Worm (Caenorhabditis elegans): Measurements from ENCODE around the gene swt-3.
A peak's percentile ranks its signal among the peaks of the same experiment; 100 is the strongest.

swt-3 gene

DNA sequence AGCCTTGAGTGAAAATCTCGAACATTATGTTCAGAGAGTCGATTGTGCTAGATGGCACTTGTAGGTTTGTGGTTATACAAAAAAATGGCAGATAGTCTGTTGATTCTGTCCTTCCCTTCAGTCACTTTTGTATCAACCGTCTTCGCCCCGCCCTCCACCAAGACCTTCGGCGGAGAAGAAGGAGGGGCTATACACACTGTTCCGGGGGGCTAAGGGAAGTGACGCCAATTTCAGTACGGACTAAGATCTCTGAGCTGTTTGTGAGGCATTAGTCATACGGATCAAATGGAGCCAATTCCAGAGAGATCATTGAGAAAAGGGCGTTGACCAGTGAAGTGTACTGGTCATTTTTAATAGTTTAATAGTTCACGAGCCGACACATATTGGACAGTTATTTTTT, at the start of gene swt-3:
Gene swt-3 (minus strand): TSS at position 101 of the 400 bp plus-strand sequence.
- peak; percentile 44 for TF ChIP-seq aha-1 (tag)
- no peak for TF ChIP-seq mdl-1 (tag; optimal IDR thresholded peaks at IDR 0.05)
- no peak for TF ChIP-seq zfp-3 (GFP tag; conservative IDR thresholded peaks at IDR 0.05)
- peak; percentile 64; the same call in 1 of the 2 replicates for TF ChIP-seq mxl-2 (GFP tag; conservative IDR thresholded peaks at IDR 0.05)
- TF ChIP-seq unc-62 (GFP tag; optimal IDR thresholded peaks at IDR 0.05 in 1 of 2), result peak in 1 of 2 experiments; percentile 42
- TF ChIP-seq unc-62 (tag; optimal IDR thresholded peaks at IDR 0.05), result no peak

DNA sequence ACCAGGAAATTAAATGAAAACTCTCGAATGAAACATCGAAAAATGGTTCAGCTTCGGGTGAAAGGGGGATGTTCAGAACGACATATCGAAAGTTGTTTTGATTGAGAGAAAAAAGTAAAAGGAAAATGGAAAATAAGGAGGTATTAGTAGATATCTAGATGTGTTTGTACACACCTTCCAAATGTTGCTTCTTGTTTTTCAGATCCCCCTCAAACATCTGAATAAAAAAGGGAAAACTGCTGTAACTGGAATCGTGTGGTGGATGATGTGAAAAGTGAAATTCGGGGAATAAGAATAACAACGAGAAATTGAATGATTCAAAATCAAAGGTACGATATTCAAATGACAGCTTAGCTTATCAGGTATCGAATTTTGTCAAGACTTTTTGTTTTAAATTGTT, 47.6 kb upstream of the swt-3 start, which contains the start of gene npax-3:
Gene npax-3 (minus strand): TSS at position 101 of the 400 bp plus-strand sequence.
- TF ChIP-seq mep-1 (tag; optimal IDR thresholded peaks at IDR 0.05), result no peak
- TF ChIP-seq ceh-44 (GFP tag; IDR thresholded peaks at IDR 0.05), result no peak
- TF ChIP-seq pqm-1 (tag; optimal IDR thresholded peaks at IDR 0.05), result no peak
- TF ChIP-seq F26F4.8 (GFP tag; conservative IDR thresholded peaks at IDR 0.05), result no peak
- TF ChIP-seq nhr-237 (tag; optimal IDR thresholded peaks at IDR 0.05), result no peak
- TF ChIP-seq hmg-1.1 (GFP tag; IDR thresholded peaks at IDR 0.05), result no peak
- TF ChIP-seq ZK546.5 (tag; optimal IDR thresholded peaks at IDR 0.05), result no peak
- TF ChIP-seq cey-2 (tag; optimal IDR thresholded peaks at IDR 0.05; ENCODE audit: borderline replicate concordance, insufficient read depth), result no peak
- TF ChIP-seq fkh-10 (GFP tag; optimal IDR thresholded peaks at IDR 0.05), result no peak

DNA sequence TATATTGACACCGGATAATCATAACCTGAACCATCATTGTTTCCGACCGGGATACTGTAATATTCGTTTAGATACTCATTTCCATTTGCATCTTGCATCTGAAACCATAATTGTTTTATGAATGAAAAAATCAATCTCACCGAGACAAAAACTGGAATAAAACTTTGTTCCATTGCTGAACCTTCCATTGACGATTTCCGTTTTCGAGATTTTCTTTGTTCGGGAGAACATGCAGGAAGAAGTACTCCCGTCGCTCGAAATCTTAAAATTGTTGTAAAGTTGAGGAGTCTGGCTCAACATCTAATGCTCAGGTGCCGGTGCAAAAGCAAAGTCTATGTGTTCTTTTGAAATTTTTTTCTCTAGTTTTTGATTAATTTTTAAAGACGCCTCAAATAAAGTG, 45.5 kb upstream of the swt-3 start:
- TF ChIP-seq F37D6.2 (tag; optimal IDR thresholded peaks at IDR 0.05), result no peak
- TF ChIP-seq spr-1 (tag; optimal IDR thresholded peaks at IDR 0.05), result no peak
- TF ChIP-seq ztf-7 (tag; optimal IDR thresholded peaks at IDR 0.05), result no peak
- TF ChIP-seq nhr-111 (GFP tag; optimal IDR thresholded peaks at IDR 0.05), result no peak
- TF ChIP-seq lin-1 (GFP tag; IDR thresholded peaks at IDR 0.05), result no peak
- TF ChIP-seq ceh-28 (tag; optimal IDR thresholded peaks at IDR 0.05), result no peak
- peak; percentile 7; the same call in 1 of the 2 replicates for TF ChIP-seq dmd-6 (GFP tag; IDR thresholded peaks at IDR 0.05)
- no peak for TF ChIP-seq sdz-12 (GFP tag; optimal IDR thresholded peaks at IDR 0.05)
- TF ChIP-seq arid-1 (GFP tag; conservative IDR thresholded peaks at IDR 0.05), result no peak
- peak; percentile 41; the same call in 1 of the 2 replicates for TF ChIP-seq T26A8.4 (GFP tag; IDR thresholded peaks at IDR 0.05)
- TF ChIP-seq ceh-32 (tag; optimal IDR thresholded peaks at IDR 0.05; ENCODE audit: poor library complexity), result no peak
- no peak for TF ChIP-seq nhr-237 (tag; optimal IDR thresholded peaks at IDR 0.05)
- no peak for TF ChIP-seq mxl-3 (GFP tag; optimal IDR thresholded peaks at IDR 0.05)

DNA sequence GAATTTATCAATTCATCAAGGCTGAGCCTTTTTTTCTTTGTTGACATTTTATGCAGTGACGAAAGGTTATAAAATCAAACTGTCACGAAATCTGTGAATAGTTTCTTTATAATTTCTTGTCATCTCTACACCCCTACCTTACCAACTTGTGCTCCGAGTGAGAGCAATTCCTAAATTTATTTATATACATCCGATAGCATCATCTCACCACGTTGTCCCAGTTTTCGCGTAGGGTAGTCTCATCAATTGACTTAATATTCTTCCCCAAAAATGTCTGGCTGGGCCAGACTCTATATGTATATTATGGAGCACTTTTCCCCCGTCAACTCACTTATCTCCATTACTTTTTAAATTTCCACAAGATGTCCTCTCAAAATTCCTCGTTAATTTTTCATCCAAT, 44.9 kb upstream of the swt-3 start:
- TF ChIP-seq mdt-29 (GFP tag; IDR thresholded peaks at IDR 0.05) (no peak), F44E2.7 (GFP tag; IDR thresholded peaks at IDR 0.05) (no peak), daf-16 (GFP tag; optimal IDR thresholded peaks at IDR 0.05) (no peak), daf-16 (tag; optimal IDR thresholded peaks at IDR 0.05) (no peak), dve-1 (tag; optimal IDR thresholded peaks at IDR 0.05; ENCODE audit: insufficient read depth) (no peak), T26A8.4 (GFP tag; IDR thresholded peaks at IDR 0.05) (0 out of 2 replicates have a peak, but pooled peaks have one; percentile 32), lin-1 (GFP tag; IDR thresholded peaks at IDR 0.05) (no peak), skn-1 (tag; optimal IDR thresholded peaks at IDR 0.05) (no peak), nhr-111 (GFP tag; optimal IDR thresholded peaks at IDR 0.05) (no peak), zfp-3 (GFP tag; conservative IDR thresholded peaks at IDR 0.05) (0 out of 2 replicates have a peak, but pooled peaks have one; percentile 30), dmd-6 (GFP tag; IDR thresholded peaks at IDR 0.05) (no peak), lim-7 (GFP tag; IDR thresholded peaks at IDR 0.05) (no peak), nhr-10 (tag; optimal IDR thresholded peaks at IDR 0.05) (no peak), daf-19 (GFP tag; conservative IDR thresholded peaks at IDR 0.05) (peak; percentile 55; the same call in 1 of the 2 replicates), aly-2 (tag; optimal IDR thresholded peaks at IDR 0.05) (no peak), lin-13 (GFP tag; optimal IDR thresholded peaks at IDR 0.05) (no peak), attf-4 (tag; optimal IDR thresholded peaks at IDR 0.05) (no peak), zfp-2 (tag; optimal IDR thresholded peaks at IDR 0.05) (no peak), zip-2 (tag; optimal IDR thresholded peaks at IDR 0.05) (no peak), mep-1 (tag; optimal IDR thresholded peaks at IDR 0.05) (no peak), daf-12 (tag; optimal IDR thresholded peaks at IDR 0.05) (no peak), ama-1 (optimal IDR thresholded peaks at IDR 0.05) (peak; percentile 18), T20F7.1 (GFP tag; optimal IDR thresholded peaks at IDR 0.05) (no peak), nhr-42 (GFP tag; IDR thresholded peaks at IDR 0.05) (no peak), nhr-102 (tag; optimal IDR thresholded peaks at IDR 0.05) (peak; percentile 8), nhr-41 (GFP tag; IDR thresholded peaks at IDR 0.05) (no peak), duxl-1 (tag; optimal IDR thresholded peaks at IDR 0.05; ENCODE audit: poor library complexity) (no peak)

Data from whole organism, L4 larva.